Fruit fly (Drosophila melanogaster) whole organism, prepupa: Measurements from ENCODE around the gene Lgr4.

ENCODE experiments used
- Blimp-1 ChIP-seq: fragments of 200-800 bp; sonication (Bioruptor generic); optimal IDR thresholded peaks from 3 replicates; lab custom pipeline; 2017; ENCODE audit warnings: missing biosample characterization, missing genetic modification characterization, mild to moderate bottlenecking, moderate library complexity, missing genetic modification reagents
- CG10631 ChIP-seq: fragments of 200-800 bp; sonication (Bioruptor generic); optimal IDR thresholded peaks from 2 replicates; lab custom pipeline; 2016; ENCODE audit warnings: missing biosample characterization, missing genetic modification characterization
- CG10669 ChIP-seq: fragments of 200-800 bp; sonication (Bioruptor generic); optimal IDR thresholded peaks from 3 replicates; lab custom pipeline; 2018; ENCODE audit warnings: missing biosample characterization, mild to moderate bottlenecking, missing genetic modification characterization, moderate library complexity
- CG11902 ChIP-seq: fragments of 200-800 bp; sonication (Bioruptor generic); optimal IDR thresholded peaks from 3 replicates; lab custom pipeline; 2016; ENCODE audit warnings: missing biosample characterization, missing genetic modification characterization
- CG1621 ChIP-seq: fragments of 200-800 bp; sonication (Bioruptor generic); optimal IDR thresholded peaks from 3 replicates; lab custom pipeline; 2018; ENCODE audit warnings: missing biosample characterization, mild to moderate bottlenecking, missing genetic modification characterization
- CG16779 ChIP-seq: fragments of 200-800 bp; sonication (Bioruptor generic); optimal IDR thresholded peaks from 3 replicates; lab custom pipeline; 2017; ENCODE audit warnings: missing biosample characterization, mild to moderate bottlenecking, missing genetic modification characterization
- CG3032 ChIP-seq: fragments of 200-800 bp; optimal IDR thresholded peaks from 2 replicates; lab custom pipeline; 2019; ENCODE audit warnings: missing biosample characterization, mild to moderate bottlenecking, missing genetic modification characterization, moderate library complexity
- CG31627 ChIP-seq: fragments of 200-800 bp; sonication (Bioruptor generic); optimal IDR thresholded peaks from 3 replicates; lab custom pipeline; 2016; ENCODE audit warnings: missing biosample characterization, missing genetic modification characterization
- CG32006 ChIP-seq: fragments of 200-800 bp; sonication (Bioruptor generic); optimal IDR thresholded peaks from 3 replicates; lab custom pipeline; 2017; ENCODE audit warnings: missing biosample characterization, mild to moderate bottlenecking, missing genetic modification characterization
- CG34406 ChIP-seq: fragments of 200-800 bp; sonication (Bioruptor generic); optimal IDR thresholded peaks from 3 replicates; lab custom pipeline; 2016; ENCODE audit warnings: missing biosample characterization, missing genetic modification characterization
- CG3919 ChIP-seq: fragments of 200-800 bp; sonication (Bioruptor generic); optimal IDR thresholded peaks from 3 replicates; lab custom pipeline; 2016; ENCODE audit warnings: missing biosample characterization, missing genetic modification characterization
- CG4318 ChIP-seq: fragments of 200-800 bp; sonication (Bioruptor generic); optimal IDR thresholded peaks from 3 replicates; lab custom pipeline; 2017; ENCODE audit warnings: missing biosample characterization, mild to moderate bottlenecking, missing genetic modification characterization
- CG6163 ChIP-seq: fragments of 200-800 bp; sonication (Bioruptor generic); IDR thresholded peaks from 3 replicates; pipeline ENCODE4 v1.3.6; 2022; ENCODE audit warnings: missing biosample characterization, missing genetic modification characterization
- CG6854 ChIP-seq: fragments of 200-800 bp; sonication (Bioruptor generic); optimal IDR thresholded peaks from 2 replicates; lab custom pipeline; 2017; ENCODE audit warnings: missing biosample characterization, mild to moderate bottlenecking, missing genetic modification characterization
- CG7368 ChIP-seq: fragments of 200-800 bp; sonication (Bioruptor generic); optimal IDR thresholded peaks from 3 replicates; lab custom pipeline; 2016; ENCODE audit warnings: missing biosample characterization, missing genetic modification characterization
- CG8119 ChIP-seq: fragments of 200-800 bp; sonication (Bioruptor generic); IDR thresholded peaks from 3 replicates; pipeline ENCODE4 v1.3.6; 2022; ENCODE audit warnings: missing biosample characterization, missing genetic modification characterization
- CG8319 ChIP-seq: fragments of 200-800 bp; sonication (Bioruptor generic); optimal IDR thresholded peaks from 3 replicates; lab custom pipeline; 2016; ENCODE audit warnings: missing biosample characterization, missing genetic modification characterization
- Eip75B ChIP-seq: fragments of 200-800 bp; sonication (Bioruptor generic); optimal IDR thresholded peaks from 3 replicates; lab custom pipeline; 2016; ENCODE audit warnings: missing biosample characterization, missing genetic modification characterization
- Eip78C ChIP-seq: fragments of 200-800 bp; sonication (Bioruptor generic); peaks from one replicate; lab custom pipeline; 2016; ENCODE audit warnings: missing biosample characterization, missing genetic modification characterization
- Eip93F ChIP-seq: fragments of 200-800 bp; sonication (Bioruptor generic); optimal IDR thresholded peaks from 2 replicates; lab custom pipeline; 2016; ENCODE audit warnings: missing biosample characterization, mild to moderate bottlenecking, missing genetic modification characterization
- Ets21C ChIP-seq: fragments of 200-800 bp; sonication (Bioruptor generic); optimal IDR thresholded peaks from 3 replicates; lab custom pipeline; 2016; ENCODE audit warnings: missing biosample characterization, missing genetic modification characterization
- Gug ChIP-seq: fragments of 200-800 bp; sonication (Bioruptor generic); IDR thresholded peaks from 2 replicates; pipeline ENCODE4 v1.3.6; 2022; ENCODE audit warnings: missing biosample characterization, missing genetic modification characterization
- Hr38 ChIP-seq: sonication (Bioruptor generic); optimal IDR thresholded peaks from 2 replicates; lab custom pipeline; 2016; ENCODE audit warnings: missing biosample characterization, missing genetic modification characterization
- Hr4 ChIP-seq: fragments of 200-800 bp; sonication (Bioruptor generic); optimal IDR thresholded peaks from 3 replicates; lab custom pipeline; 2016; ENCODE audit warnings: missing biosample characterization, missing genetic modification characterization
- Lpt ChIP-seq: fragments of 200-800 bp; sonication (Bioruptor generic); optimal IDR thresholded peaks from 3 replicates; lab custom pipeline; 2016; ENCODE audit warnings: missing biosample characterization, missing genetic modification characterization
- Met ChIP-seq: fragments of 200-800 bp; sonication (Bioruptor generic); optimal IDR thresholded peaks from 3 replicates; lab custom pipeline; 2016; ENCODE audit warnings: missing biosample characterization, missing genetic modification characterization
- OdsH ChIP-seq: fragments of 200-800 bp; sonication (Bioruptor generic); optimal IDR thresholded peaks from 3 replicates; lab custom pipeline; 2016; ENCODE audit warnings: missing biosample characterization, missing genetic modification characterization
- Smox ChIP-seq: fragments of 200-800 bp; sonication (Bioruptor generic); optimal IDR thresholded peaks from 3 replicates; lab custom pipeline; 2016; ENCODE audit warnings: missing biosample characterization, missing genetic modification characterization
- Sox102F ChIP-seq: fragments of 200-800 bp; sonication (Bioruptor generic); optimal IDR thresholded peaks from 2 replicates; lab custom pipeline; 2016; ENCODE audit warnings: missing biosample characterization, mild to moderate bottlenecking, missing genetic modification characterization
- Sox15 ChIP-seq: fragments of 200-800 bp; sonication (Bioruptor generic); optimal IDR thresholded peaks from 3 replicates; lab custom pipeline; 2016; ENCODE audit warnings: missing biosample characterization, missing genetic modification characterization
- achi ChIP-seq: fragments of 200-800 bp; sonication (Bioruptor generic); optimal IDR thresholded peaks from 3 replicates; lab custom pipeline; 2016; ENCODE audit warnings: missing biosample characterization, missing genetic modification characterization
- acj6 ChIP-seq: fragments of 200-800 bp; sonication (Bioruptor generic); optimal IDR thresholded peaks from 3 replicates; lab custom pipeline; 2016; ENCODE audit warnings: missing biosample characterization, missing genetic modification characterization
- cyc ChIP-seq: fragments of 200-800 bp; sonication (Bioruptor generic); optimal IDR thresholded peaks from 3 replicates; lab custom pipeline; 2016; ENCODE audit warnings: missing biosample characterization, missing genetic modification characterization
- dac ChIP-seq: fragments of 200-800 bp; sonication (Bioruptor generic); optimal IDR thresholded peaks from 2 replicates; lab custom pipeline; 2017; ENCODE audit warnings: missing biosample characterization, mild to moderate bottlenecking, missing genetic modification characterization
- dsx ChIP-seq: fragments of 200-800 bp; optimal IDR thresholded peaks from 3 replicates; lab custom pipeline; 2019; ENCODE audit warnings: missing biosample characterization, mild to moderate bottlenecking, missing genetic modification characterization, moderate library complexity; ENCODE audit not compliant: poor library complexity, severe bottlenecking
- eg ChIP-seq: fragments of 200-800 bp; sonication (Bioruptor generic); IDR thresholded peaks from 3 replicates; pipeline ENCODE4 v1.3.6; 2022; ENCODE audit warnings: missing biosample characterization, missing genetic modification characterization
- esn ChIP-seq: fragments of 200-800 bp; sonication (Bioruptor generic); optimal IDR thresholded peaks from 2 replicates; lab custom pipeline; 2016; ENCODE audit warnings: missing biosample characterization, mild to moderate bottlenecking, missing genetic modification characterization, moderate library complexity
- fd85E ChIP-seq: fragments of 200-800 bp; sonication (Bioruptor generic); optimal IDR thresholded peaks from 3 replicates; lab custom pipeline; 2016; ENCODE audit warnings: missing biosample characterization, missing genetic modification characterization
- fkh ChIP-seq: fragments of 200-800 bp; sonication (Bioruptor generic); optimal IDR thresholded peaks from 3 replicates; lab custom pipeline; 2017; ENCODE audit warnings: missing biosample characterization, mild to moderate bottlenecking, missing genetic modification characterization, moderate library complexity
- lz ChIP-seq: fragments of 200-800 bp; sonication (Bioruptor generic); optimal IDR thresholded peaks from 3 replicates; lab custom pipeline; 2016; ENCODE audit warnings: missing biosample characterization, missing genetic modification characterization
- net ChIP-seq: fragments of 200-800 bp; sonication (Bioruptor generic); optimal IDR thresholded peaks from 3 replicates; lab custom pipeline; 2016; ENCODE audit warnings: missing biosample characterization, missing genetic modification characterization
- pdm3 ChIP-seq: fragments of 200-800 bp; sonication (Bioruptor generic); optimal IDR thresholded peaks from 3 replicates; lab custom pipeline; 2016; ENCODE audit warnings: missing biosample characterization, missing genetic modification characterization
- salr ChIP-seq, 2 experiments: fragments of 200-800 bp; sonication (Bioruptor generic); optimal IDR thresholded peaks; 3 replicates each; lab custom pipeline; 2016 to 2018; ENCODE audit warnings: missing biosample characterization in 2 of 2, missing genetic modification characterization in 2 of 2, mild to moderate bottlenecking in 1 of 2
- spab ChIP-seq: fragments of 200-800 bp; sonication (Bioruptor generic); optimal IDR thresholded peaks from 2 replicates; lab custom pipeline; 2017; ENCODE audit warnings: missing biosample characterization, mild to moderate bottlenecking, missing genetic modification characterization, missing genetic modification reagents
- ss ChIP-seq, 2 experiments: fragments of 200-800 bp; sonication (Bioruptor generic); optimal IDR thresholded peaks; 2 replicates in 1 of 2; 3 replicates in 1 of 2; lab custom pipeline; 2017 to 2018; ENCODE audit warnings: mild to moderate bottlenecking in 2 of 2, missing biosample characterization in 2 of 2, missing genetic modification characterization in 2 of 2, moderate library complexity in 1 of 2
- svp ChIP-seq: fragments of 200-800 bp; sonication (Bioruptor generic); peaks from one replicate; lab custom pipeline; 2016; ENCODE audit warnings: missing biosample characterization, missing genetic modification characterization
- vri ChIP-seq: fragments of 200-800 bp; sonication (Bioruptor generic); optimal IDR thresholded peaks from 3 replicates; lab custom pipeline; 2016; ENCODE audit warnings: missing biosample characterization, mild to moderate bottlenecking, missing genetic modification characterization

Gene Lgr4

DNA sequence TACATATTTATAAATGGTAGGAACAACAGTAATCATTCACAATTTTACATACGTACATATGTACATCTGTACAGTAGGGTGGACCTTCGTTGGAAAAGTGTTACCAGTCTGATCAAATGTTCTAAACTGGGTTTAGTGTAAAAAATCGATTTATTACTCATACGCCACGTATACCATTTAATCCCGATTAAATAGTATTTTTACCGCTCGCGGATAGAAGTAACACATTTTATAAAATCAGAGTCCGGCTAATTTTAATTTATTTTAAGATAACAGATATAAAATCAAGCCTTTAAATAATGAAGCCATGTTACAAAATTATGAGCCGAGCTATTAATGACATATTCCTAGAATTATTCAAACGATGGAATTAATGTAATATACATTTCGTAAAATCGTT, 31.5 kb upstream of the Lgr4 start (continued):
- TF ChIP-seq Eip93F: no peak
- TF ChIP-seq CG3032: no peak
- TF ChIP-seq Smox (GFP tag; lab: Kevin White, UChicago): peak; percentile 54
- no peak for TF ChIP-seq Hr4 (GFP tag; lab: Kevin White, UChicago)
- TF ChIP-seq CG11902 (GFP tag; lab: Kevin White, UChicago): no peak
- TF ChIP-seq salr (GFP tag; optimal IDR thresholded peaks at IDR 0.05; lab: Kevin White, UChicago): no peak

DNA sequence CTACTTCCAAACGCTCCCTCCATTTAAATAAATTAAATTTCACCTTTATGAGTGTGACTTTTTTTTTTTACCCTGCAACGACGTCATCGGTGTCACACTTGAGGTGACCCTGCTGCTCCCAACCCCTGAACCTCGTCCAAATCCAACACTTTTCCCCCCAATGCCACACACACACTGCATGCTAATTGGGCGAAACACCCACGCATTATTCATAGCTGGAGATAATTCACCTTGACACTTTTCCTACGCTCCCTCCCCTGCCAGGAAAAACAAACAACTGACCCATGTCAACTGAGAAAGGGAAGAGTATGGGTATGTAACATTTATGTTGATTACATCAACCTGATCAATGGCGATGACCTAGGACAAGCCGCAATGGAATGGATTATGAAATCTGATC, 30.3 kb upstream of the Lgr4 start:
- TF ChIP-seq CG10669 (no peak), Gug (GFP tag; lab: Robert Waterston, UW) (no peak), CG10631 (GFP tag; lab: Kevin White, UChicago) (no peak), CG32006 (GFP tag; lab: Kevin White, UChicago) (no peak), spab (GFP tag; lab: Kevin White, UChicago) (no peak), Sox102F (GFP tag; lab: Kevin White, UChicago) (no peak), achi (GFP tag; lab: Kevin White, UChicago) (no peak), svp (no peak), lz (GFP tag; lab: Kevin White, UChicago) (no peak), CG8319 (GFP tag; lab: Kevin White, UChicago) (no peak), Met (GFP tag; lab: Kevin White, UChicago) (no peak), CG6854 (GFP tag; lab: Kevin White, UChicago) (no peak), net (GFP tag; lab: Kevin White, UChicago) (no peak), CG7368 (GFP tag; lab: Kevin White, UChicago) (no peak), acj6 (GFP tag; lab: Kevin White, UChicago) (no peak), Ets21C (GFP tag; lab: Kevin White, UChicago) (no peak), Lpt (no peak)

DNA sequence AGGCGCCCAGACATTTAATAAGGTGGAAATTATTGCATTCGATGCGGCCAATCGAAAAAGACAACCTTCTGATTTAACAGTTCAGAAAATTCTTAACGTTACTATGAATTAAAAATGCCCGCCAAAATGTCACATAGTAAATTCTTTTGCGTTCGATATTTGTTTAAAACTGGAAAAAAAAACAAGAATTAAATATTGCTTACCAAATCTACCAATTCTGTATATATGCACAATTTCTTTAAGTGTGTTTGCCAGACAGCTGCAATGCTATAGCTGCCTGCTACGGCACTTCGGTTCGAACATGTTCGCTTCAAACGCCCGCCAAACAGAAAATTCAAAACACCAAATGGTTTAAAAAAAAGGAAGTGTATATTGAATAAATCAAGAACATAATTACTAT, 25.1 kb upstream of the Lgr4 start:
- TF ChIP-seq fd85E (GFP tag; lab: Kevin White, UChicago) (no peak), fkh (GFP tag; lab: Kevin White, UChicago) (no peak), vri (GFP tag; lab: Kevin White, UChicago) (no peak), CG6163 (peak; percentile 67), CG3919 (GFP tag; lab: Kevin White, UChicago) (peak; percentile 70), Ets21C (GFP tag; lab: Kevin White, UChicago) (peak; percentile 31), CG8119 (peak; percentile 58; the same call in 2 of the 3 replicates), eg (GFP tag; lab: Robert Waterston, UW) (peak; percentile 76), svp (peak; percentile 78), cyc (GFP tag; lab: Kevin White, UChicago) (peak; percentile 56), Smox (GFP tag; lab: Kevin White, UChicago) (peak; percentile 58), esn (GFP tag; lab: Kevin White, UChicago) (peak; percentile 74), CG31627 (GFP tag; lab: Kevin White, UChicago) (peak; percentile 62), dac (GFP tag; lab: Kevin White, UChicago) (peak; percentile 1), CG10631 (GFP tag; lab: Kevin White, UChicago) (peak; percentile 65), dsx (GFP tag; lab: Kevin White, UChicago) (peak; percentile 12), achi (GFP tag; lab: Kevin White, UChicago) (peak; percentile 58), CG16779 (tag; lab: Kevin White, UChicago) (no peak), CG3032 (peak; percentile 36), Eip93F (no peak), Blimp-1 (GFP tag; lab: Kevin White, UChicago) (no peak), Eip78C (GFP tag; lab: Kevin White, UChicago) (peak; percentile 92), OdsH (GFP tag; lab: Kevin White, UChicago) (peak; percentile 74), ss (GFP tag; optimal IDR thresholded peaks at IDR 0.05; lab: Kevin White, UChicago) (no peak), CG8319 (GFP tag; lab: Kevin White, UChicago) (peak; percentile 43), Eip75B (GFP tag; lab: Kevin White, UChicago) (peak; percentile 66), spab (GFP tag; lab: Kevin White, UChicago) (no peak), Hr38 (no peak), Sox15 (GFP tag; lab: Kevin White, UChicago) (no peak), pdm3 (GFP tag; lab: Kevin White, UChicago) (peak; percentile 74), CG32006 (GFP tag; lab: Kevin White, UChicago) (peak; percentile 66), lz (GFP tag; lab: Kevin White, UChicago) (peak; percentile 54), CG1621 (peak; percentile 43), CG4318 (no peak), CG34406 (GFP tag; lab: Kevin White, UChicago) (peak; percentile 46), CG7368 (GFP tag; lab: Kevin White, UChicago) (peak; percentile 52), Sox102F (GFP tag; lab: Kevin White, UChicago) (peak; percentile 43)
